Fruit fly (Drosophila melanogaster) Kc167 (cell line): ENCODE measurements around the gene msl-1.

Experiments used
- Myc ChIP-seq: fragments of >200 bp; optimal IDR thresholded peaks from 2 replicates; lab custom pipeline; 2017; ENCODE audit warnings: missing external identifiers
- h ChIP-seq: fragments of >200 bp; optimal IDR thresholded peaks from 3 replicates; lab custom pipeline; 2018; ENCODE audit warnings: missing external identifiers
- ttk ChIP-seq: sonication (Bioruptor generic); optimal IDR thresholded peaks from 2 replicates; lab custom pipeline; 2017; ENCODE audit warnings: missing external identifiers

DNA sequence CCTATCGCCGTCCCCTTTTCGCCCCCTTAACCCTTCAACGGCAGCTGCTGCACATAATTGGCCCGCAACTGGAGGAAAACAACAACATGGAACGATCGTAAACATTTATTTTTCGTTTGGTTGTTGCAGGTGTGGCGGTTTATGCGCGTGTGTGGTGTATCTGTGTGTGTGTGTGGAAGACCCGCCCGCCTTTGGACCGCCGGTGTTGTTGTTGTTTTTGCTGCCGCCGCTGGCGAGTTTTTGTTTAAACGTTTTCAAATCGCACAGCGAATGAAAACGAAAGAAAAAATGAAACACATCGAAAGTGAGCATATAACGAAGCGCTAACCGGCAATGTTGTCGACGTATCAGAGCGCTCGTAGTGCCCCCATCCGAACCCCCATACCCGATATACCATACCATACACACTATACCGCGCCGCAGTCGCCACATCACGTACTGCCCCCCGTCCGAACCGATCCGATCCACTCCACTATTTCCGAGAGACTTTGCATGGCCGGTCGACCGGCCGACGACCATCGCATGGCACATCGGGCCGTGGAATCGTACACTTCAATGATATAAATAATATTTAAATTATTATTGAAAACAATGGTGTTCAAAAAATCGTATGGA is 47.1 kb upstream of the msl-1 start:
- TF ChIP-seq Myc: no peak
- TF ChIP-seq ttk: no peak
- TF ChIP-seq h (lab: Kevin White, UChicago): no peak
